Fruit fly (Drosophila melanogaster): ENCODE measurements around the gene CG43740.

Gene CG43740

DNA sequence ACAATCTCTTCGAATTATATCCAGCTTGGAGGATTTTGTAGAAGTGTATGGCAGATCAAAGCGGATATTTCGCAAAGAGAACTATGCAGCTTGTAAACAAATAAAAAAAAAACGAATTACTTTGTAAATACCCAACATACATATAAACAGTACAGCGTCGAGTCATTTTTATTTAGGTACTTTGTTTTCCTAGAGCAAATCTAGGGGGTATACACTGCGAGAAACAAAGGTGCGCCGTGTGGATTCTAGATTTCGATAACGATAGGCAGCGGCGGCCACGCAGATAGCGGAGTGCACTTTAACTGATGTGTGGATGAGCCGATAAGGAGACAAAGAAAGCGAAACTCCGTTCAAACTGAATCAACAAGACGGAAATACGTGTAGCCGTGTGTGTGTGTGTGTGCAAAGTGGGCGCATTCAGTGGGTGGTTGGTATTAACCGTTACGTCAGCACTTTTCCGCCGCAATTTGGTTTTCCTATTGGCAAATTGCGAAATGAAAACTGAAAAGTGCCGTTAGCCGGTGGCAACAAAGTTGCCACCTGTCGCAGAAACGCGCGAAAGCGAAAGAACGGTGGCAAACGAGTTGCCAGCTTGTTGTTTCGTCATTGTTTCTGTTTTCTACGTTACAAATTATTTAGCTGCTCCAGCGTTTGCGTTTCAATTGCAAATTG is 31.2 kb downstream of the CG43740 start (continued):
- TF ChIP-seq grn (GFP tag; optimal IDR thresholded peaks at IDR 0.05) (peak; percentile 63), sima (GFP tag; optimal IDR thresholded peaks at IDR 0.05) (no peak), NfI (GFP tag; optimal IDR thresholded peaks at IDR 0.05) (no peak), Stat92E (GFP tag; optimal IDR thresholded peaks at IDR 0.05) (no peak), zen (tag; optimal IDR thresholded peaks at IDR 0.05) (no peak), wek (GFP tag; optimal IDR thresholded peaks at IDR 0.05) (no peak), luna (GFP tag; optimal IDR thresholded peaks at IDR 0.05) (no peak), Med (GFP tag) (peak; percentile 34), CG4707 (GFP tag; optimal IDR thresholded peaks at IDR 0.05) (no peak), CG9817 (tag; optimal IDR thresholded peaks at IDR 0.05) (no peak), Max (GFP tag; optimal IDR thresholded peaks at IDR 0.05) (no peak), Xrp1 (GFP tag; IDR thresholded peaks at IDR 0.05) (peak; percentile 26; the same call in 1 of the 2 replicates), dmrt11E (tag; optimal IDR thresholded peaks at IDR 0.05) (peak; percentile 23), CG31441 (GFP tag; IDR thresholded peaks at IDR 0.05) (no peak), chm (GFP tag; IDR thresholded peaks at IDR 0.05) (no peak), Sox102F (GFP tag; optimal IDR thresholded peaks at IDR 0.05) (no peak), sd (tag; optimal IDR thresholded peaks at IDR 0.05) (peak; percentile 3), scrt (GFP tag; optimal IDR thresholded peaks at IDR 0.05) (no peak), Opbp (GFP tag; IDR thresholded peaks at IDR 0.05; ENCODE audit: partially characterized antibody) (no peak), gem (tag; optimal IDR thresholded peaks at IDR 0.05) (peak; percentile 14), tin (GFP tag; optimal IDR thresholded peaks at IDR 0.05) (no peak), Six4 (GFP tag; optimal IDR thresholded peaks at IDR 0.05) (no peak), CG7786 (GFP tag; optimal IDR thresholded peaks at IDR 0.05) (no peak), CG11723 (GFP tag; optimal IDR thresholded peaks at IDR 0.05) (no peak), Blimp-1 (GFP tag; optimal IDR thresholded peaks at IDR 0.05) (peak; percentile 19), dpn (GFP tag; optimal IDR thresholded peaks at IDR 0.05) (no peak), onecut (GFP tag; IDR thresholded peaks at IDR 0.05) (no peak), hbn (GFP tag; IDR thresholded peaks at IDR 0.05; ENCODE audit: partially characterized antibody) (no peak), sens (GFP tag) (peak; percentile 57), CG2116 (GFP tag; optimal IDR thresholded peaks at IDR 0.05) (no peak), CG17568 (GFP tag; optimal IDR thresholded peaks at IDR 0.05) (no peak), Atf-2 (GFP tag; optimal IDR thresholded peaks at IDR 0.05) (no peak), C15 (GFP tag; IDR thresholded peaks at IDR 0.05) (no peak), Camta (GFP tag; optimal IDR thresholded peaks at IDR 0.05) (no peak), row (GFP tag; IDR thresholded peaks at IDR 0.05) (no peak), emc (GFP tag; optimal IDR thresholded peaks at IDR 0.05) (no peak), CG1529 (GFP tag; optimal IDR thresholded peaks at IDR 0.05) (no peak), Sry-δ (GFP tag; optimal IDR thresholded peaks at IDR 0.05) (no peak), ranshi (GFP tag; IDR thresholded peaks at IDR 0.05) (no peak), CG30020 (tag; optimal IDR thresholded peaks at IDR 0.05) (no peak), CG34422 (GFP tag; IDR thresholded peaks at IDR 0.05) (no peak), Atf6 (GFP tag; IDR thresholded peaks at IDR 0.05) (no peak), sug (tag; optimal IDR thresholded peaks at IDR 0.05) (peak; percentile 32), CG33213 (GFP tag; optimal IDR thresholded peaks at IDR 0.05) (no peak), ac (GFP tag; optimal IDR thresholded peaks at IDR 0.05) (no peak), MTF-1 (GFP tag; optimal IDR thresholded peaks at IDR 0.05; ENCODE audit: borderline replicate concordance) (no peak), Scr (GFP tag; IDR thresholded peaks at IDR 0.05; ENCODE audit: partially characterized antibody) (no peak), Asciz (GFP tag; optimal IDR thresholded peaks at IDR 0.05) (peak; percentile 6), H15 (GFP tag; IDR thresholded peaks at IDR 0.05) (0 out of 3 replicates have a peak, but pooled peaks have one; percentile 15), Rfx (GFP tag; IDR thresholded peaks at IDR 0.05) (no peak; the same call in 1 of the 2 replicates)

Measured in whole organism, embryonic.